Worm (Caenorhabditis elegans) whole organism, early embryonic: ENCODE results near the gene glct-6.

ENCODE experiments used
- B0310.2 ChIP-seq: sonication (generic microtip); optimal IDR thresholded peaks from 2 replicates; lab custom pipeline; 2016; ENCODE audit warnings: mild to moderate bottlenecking, missing genetic modification characterization, missing compliant biosample characterization
- F13C5.2 ChIP-seq: sonication (generic microtip); optimal IDR thresholded peaks from 2 replicates; lab custom pipeline; 2017; ENCODE audit warnings: mild to moderate bottlenecking, missing genetic modification characterization, inconsistent platforms, missing compliant biosample characterization
- aly-1 ChIP-seq: sonication (generic microtip); optimal IDR thresholded peaks from 2 replicates; lab custom pipeline; 2016; ENCODE audit warnings: missing genetic modification characterization, missing compliant biosample characterization
- ama-1 ChIP-seq: fragments of 150-350 bp; optimal IDR thresholded peaks from 2 replicates; lab custom pipeline; 2014
- ceh-13 ChIP-seq: fragments of 200-800 bp; sonication (Bioruptor generic); optimal IDR thresholded peaks from 2 replicates; lab custom pipeline; 2018; ENCODE audit warnings: mild to moderate bottlenecking, missing genetic modification characterization, missing compliant biosample characterization
- ceh-36 ChIP-seq: sonication (generic microtip); optimal IDR thresholded peaks from 2 replicates; lab custom pipeline; 2016; ENCODE audit warnings: missing genetic modification characterization, inconsistent platforms, missing compliant biosample characterization
- ets-7 ChIP-seq: sonication (generic microtip); optimal IDR thresholded peaks from 2 replicates; lab custom pipeline; 2016; ENCODE audit warnings: missing genotype, missing genetic modification characterization, missing compliant biosample characterization
- flt-1 ChIP-seq: fragments of 200-800 bp; sonication (Bioruptor generic); IDR thresholded peaks from 2 replicates; pipeline ENCODE4 v1.3.6; 2022; ENCODE audit warnings: missing genetic modification characterization, missing compliant biosample characterization
- hmbx-1 ChIP-seq: sonication (generic microtip); optimal IDR thresholded peaks from 2 replicates; lab custom pipeline; 2016; ENCODE audit warnings: mild to moderate bottlenecking, missing genetic modification characterization, missing compliant biosample characterization
- hmg-4 ChIP-seq: fragments of 200-800 bp; sonication (Bioruptor generic); optimal IDR thresholded peaks from 2 replicates; lab custom pipeline; 2018; ENCODE audit warnings: mild to moderate bottlenecking, missing genetic modification characterization, missing compliant biosample characterization
- hnd-1 ChIP-seq: sonication (generic microtip); optimal IDR thresholded peaks from 2 replicates; lab custom pipeline; 2016; ENCODE audit warnings: missing genetic modification characterization, missing compliant biosample characterization
- pes-1 ChIP-seq: fragments of 200-800 bp; sonication (Bioruptor generic); IDR thresholded peaks from 2 replicates; pipeline ENCODE4 v1.3.6; 2022; ENCODE audit warnings: missing genetic modification reagents, missing genetic modification characterization, missing compliant biosample characterization
- scrt-1 ChIP-seq: fragments of 200-800 bp; sonication (Bioruptor generic); IDR thresholded peaks from 2 replicates; pipeline ENCODE4 v1.3.6; 2022; ENCODE audit warnings: missing genetic modification characterization, missing compliant biosample characterization
- sea-1 ChIP-seq: fragments of 200-800 bp; sonication (Bioruptor generic); conservative IDR thresholded peaks from 2 replicates; pipeline ENCODE4 v1.3.6; 2022; ENCODE audit warnings: missing genetic modification characterization, missing compliant biosample characterization
- tbx-11 ChIP-seq: fragments of 200-800 bp; sonication (Bioruptor generic); IDR thresholded peaks from 2 replicates; pipeline ENCODE4 v1.3.6; 2022; ENCODE audit warnings: missing genetic modification characterization, missing compliant biosample characterization
- tbx-37 ChIP-seq: fragments of 200-800 bp; sonication (Bioruptor generic); conservative IDR thresholded peaks from 2 replicates; pipeline ENCODE4 v1.3.6; 2022; ENCODE audit warnings: missing genetic modification reagents, missing genetic modification characterization, missing compliant biosample characterization
- tra-4 ChIP-seq: sonication (generic microtip); optimal IDR thresholded peaks from 2 replicates; lab custom pipeline; 2017; ENCODE audit warnings: missing genetic modification characterization, missing compliant biosample characterization

Gene glct-6

ce11 chrIV:3751001-3751400, 33.0 kb upstream of the glct-6 start, which contains the start of gene ugt-45:
Gene ugt-45, minus strand, starts transcription at chrIV:3751101.
- TF ChIP-seq sea-1 (GFP tag; lab: Robert Waterston, UW) (no peak), scrt-1 (GFP tag; lab: Robert Waterston, UW) (no peak), ceh-13 (GFP tag; lab: Kevin White, UChicago) (no peak), aly-1 (tag; lab: Kevin White, UChicago) (no peak), flt-1 (GFP tag; lab: Robert Waterston, UW) (no peak), hnd-1 (tag; lab: Kevin White, UChicago) (no peak), tbx-11 (no peak), ama-1 (lab: Kevin White, UChicago) (no peak), B0310.2 (no peak), ceh-36 (no peak), tbx-37 (GFP tag; lab: Robert Waterston, UW) (no peak), pes-1 (GFP tag; lab: Robert Waterston, UW) (no peak)

- TF ChIP-seq ceh-36: no peak
- TF ChIP-seq sea-1 (GFP tag; lab: Robert Waterston, UW): no peak
- TF ChIP-seq B0310.2: no peak
- TF ChIP-seq pes-1 (GFP tag; lab: Robert Waterston, UW): no peak
- no peak for TF ChIP-seq ceh-13 (GFP tag; lab: Kevin White, UChicago)
- TF ChIP-seq tbx-11: no peak
- TF ChIP-seq scrt-1 (GFP tag; lab: Robert Waterston, UW): no peak
- TF ChIP-seq hmbx-1 (tag; lab: Kevin White, UChicago): no peak
- no peak for TF ChIP-seq tbx-37 (GFP tag; lab: Robert Waterston, UW)
Measured at ce11 chrIV:3752276-3752675, 31.7 kb upstream of the glct-6 start.

- no peak for TF ChIP-seq tbx-11
Measured at ce11 chrIV:3755355-3755754, 28.7 kb upstream of the glct-6 start, which contains the start of gene Y37E11AR.7. Gene Y37E11AR.7, minus strand, starts transcription at chrIV:3755455.

- TF ChIP-seq sea-1 (GFP tag; lab: Robert Waterston, UW) (no peak), hmbx-1 (tag; lab: Kevin White, UChicago) (no peak), tbx-11 (no peak), F13C5.2 (no peak), ets-7 (tag; lab: Kevin White, UChicago) (no peak), ceh-36 (no peak), hmg-4 (GFP tag; lab: Kevin White, UChicago) (no peak), ama-1 (lab: Kevin White, UChicago) (no peak)
Measured at ce11 chrIV:3755921-3756320, 28.1 kb upstream of the glct-6 start, which contains the start of gene best-20. Gene best-20, plus strand, starts transcription at chrIV:3756221.

- TF ChIP-seq flt-1 (GFP tag; lab: Robert Waterston, UW) (no peak), ets-7 (tag; lab: Kevin White, UChicago) (no peak), pes-1 (GFP tag; lab: Robert Waterston, UW) (no peak), B0310.2 (no peak), ceh-36 (no peak), hnd-1 (tag; lab: Kevin White, UChicago) (no peak), sea-1 (GFP tag; lab: Robert Waterston, UW) (no peak), tbx-37 (GFP tag; lab: Robert Waterston, UW) (no peak), hmbx-1 (tag; lab: Kevin White, UChicago) (no peak), tra-4 (tag; lab: Kevin White, UChicago) (no peak), scrt-1 (GFP tag; lab: Robert Waterston, UW) (no peak), ama-1 (lab: Kevin White, UChicago) (no peak), aly-1 (tag; lab: Kevin White, UChicago) (no peak)
Measured at ce11 chrIV:3759823-3760222, 24.2 kb upstream of the glct-6 start.

- TF ChIP-seq ceh-36: peak; percentile 22
- TF ChIP-seq tbx-11: no peak
Measured at ce11 chrIV:3764012-3764549, 19.9 kb upstream of the glct-6 start.

ce11 chrIV:3765457-3765856, 18.6 kb upstream of the glct-6 start:
- TF ChIP-seq tra-4 (tag; lab: Kevin White, UChicago) (no peak), B0310.2 (no peak), hmg-4 (GFP tag; lab: Kevin White, UChicago) (peak; percentile 17), hnd-1 (tag; lab: Kevin White, UChicago) (no peak)

ce11 chrIV:3766589-3766988, 17.4 kb upstream of the glct-6 start, which contains the start of gene vab-2:
Gene vab-2, minus strand, starts transcription at chrIV:3766826.
- no peak for TF ChIP-seq scrt-1 (GFP tag; lab: Robert Waterston, UW)
- no peak for TF ChIP-seq F13C5.2
- TF ChIP-seq ama-1 (lab: Kevin White, UChicago): no peak
- TF ChIP-seq hnd-1 (tag; lab: Kevin White, UChicago): no peak
- TF ChIP-seq hmbx-1 (tag; lab: Kevin White, UChicago): no peak
- no peak for TF ChIP-seq hmg-4 (GFP tag; lab: Kevin White, UChicago)
- TF ChIP-seq tbx-37 (GFP tag; lab: Robert Waterston, UW): no peak
- no peak for TF ChIP-seq B0310.2
- TF ChIP-seq ceh-13 (GFP tag; lab: Kevin White, UChicago): no peak
- no peak for TF ChIP-seq tbx-11
- no peak for TF ChIP-seq sea-1 (GFP tag; lab: Robert Waterston, UW)
- no peak for TF ChIP-seq aly-1 (tag; lab: Kevin White, UChicago)

- TF ChIP-seq ceh-36: no peak
- no peak for TF ChIP-seq hnd-1 (tag; lab: Kevin White, UChicago)
- no peak for TF ChIP-seq sea-1 (GFP tag; lab: Robert Waterston, UW)
- TF ChIP-seq hmg-4 (GFP tag; lab: Kevin White, UChicago): peak; percentile 61
Measured at ce11 chrIV:3767749-3768148, 16.3 kb upstream of the glct-6 start.
